Worm (Caenorhabditis elegans) whole organism, L4 larva: Measurements from ENCODE around the gene gpch-1.
A peak's percentile ranks its signal among the peaks of the same experiment; 100 is the strongest.

Source experiments
- F49E8.2 ChIP-seq: sonication (generic microtip); optimal IDR thresholded peaks from 2 replicates; lab custom pipeline; 2016; ENCODE audit warnings: missing compliant biosample characterization, mild to moderate bottlenecking, missing genetic modification characterization, borderline replicate concordance
- R02D3.7 ChIP-seq: fragments of 150-350 bp; sonication (generic microtip); optimal IDR thresholded peaks from 3 replicates; lab custom pipeline; 2014; ENCODE audit warnings: missing biosample characterization, missing genetic modification characterization
- aha-1 ChIP-seq: fragments of 150-350 bp; peaks from one replicate; lab custom pipeline; 2014; ENCODE audit warnings: missing biosample characterization, missing genetic modification characterization
- ceh-44 ChIP-seq: fragments of 200-800 bp; sonication (Bioruptor generic); IDR thresholded peaks from 2 replicates; pipeline ENCODE4 v1.3.6; 2022; ENCODE audit warnings: missing genetic modification reagents, missing genetic modification characterization, missing compliant biosample characterization
- daf-16 ChIP-seq, 3 experiments: sonication (generic microtip); optimal IDR thresholded peaks; 2 replicates each; lab custom pipeline; 2016 to 2017; ENCODE audit warnings: missing genetic modification characterization in 3 of 3, missing genetic modification reagents in 3 of 3, mild to moderate bottlenecking in 2 of 3, missing compliant biosample characterization in 2 of 3, missing biosample characterization in 1 of 3, moderate library complexity in 1 of 3
- daf-8 ChIP-seq: fragments of 200-800 bp; sonication (Bioruptor generic); IDR thresholded peaks from 2 replicates; pipeline ENCODE4 v1.3.6; 2022; ENCODE audit warnings: missing genetic modification characterization, missing compliant biosample characterization
- duxl-1 ChIP-seq: sonication (generic microtip); optimal IDR thresholded peaks from 2 replicates; lab custom pipeline; 2016; ENCODE audit warnings: mild to moderate bottlenecking, missing genetic modification characterization, moderate library complexity, missing compliant biosample characterization; ENCODE audit not compliant: poor library complexity
- egl-27 ChIP-seq: sonication (generic microtip); optimal IDR thresholded peaks from 3 replicates; lab custom pipeline; 2017; ENCODE audit warnings: missing biosample characterization, missing genetic modification reagents, missing genetic modification characterization
- fkh-10 ChIP-seq: fragments of 150-350 bp; optimal IDR thresholded peaks from 2 replicates; lab custom pipeline; 2014; ENCODE audit warnings: missing biosample characterization, missing genetic modification reagents, missing genetic modification characterization
- lin-1 ChIP-seq: fragments of 200-800 bp; sonication (Bioruptor generic); IDR thresholded peaks from 2 replicates; pipeline ENCODE4 v1.3.6; 2022; ENCODE audit warnings: missing genetic modification reagents, missing genetic modification characterization, missing compliant biosample characterization
- lin-13 ChIP-seq: fragments of 150-350 bp; optimal IDR thresholded peaks from 2 replicates; lab custom pipeline; 2014; ENCODE audit warnings: missing biosample characterization, missing genetic modification reagents, missing genetic modification characterization
- lir-3 ChIP-seq: sonication (generic microtip); optimal IDR thresholded peaks from 2 replicates; lab custom pipeline; 2016; ENCODE audit warnings: mild to moderate bottlenecking, missing genetic modification characterization, missing compliant biosample characterization
- madf-5 ChIP-seq, 2 experiments: fragments of 200-800 bp; sonication (Bioruptor generic); IDR thresholded peaks; 2 replicates each; pipeline ENCODE4 v1.3.6; 2022; ENCODE audit warnings: missing compliant biosample characterization in 2 of 2, missing genetic modification characterization in 2 of 2
- nhr-111 ChIP-seq: fragments of 200-800 bp; sonication (Bioruptor generic); optimal IDR thresholded peaks from 2 replicates; lab custom pipeline; 2018; ENCODE audit warnings: mild to moderate bottlenecking, missing genetic modification characterization, missing compliant biosample characterization
- nhr-25 ChIP-seq: sonication (generic microtip); optimal IDR thresholded peaks from 2 replicates; lab custom pipeline; 2017; ENCODE audit warnings: missing genetic modification characterization, mild to moderate bottlenecking, missing compliant biosample characterization, antibody characterized with exemption, moderate library complexity, borderline replicate concordance; ENCODE audit not compliant: insufficient read depth
- nhr-28 ChIP-seq: fragments of 150-350 bp; optimal IDR thresholded peaks from 2 replicates; lab custom pipeline; 2014; ENCODE audit warnings: missing biosample characterization, missing genetic modification characterization
- pha-4 ChIP-seq, 2 experiments: fragments of 150-350 bp in 1 of 2; fragments of 200-800 bp in 1 of 2; sonication (Bioruptor generic) in 1 of 2; IDR thresholded peaks in 1 of 2; optimal IDR thresholded peaks in 1 of 2; 2 replicates each; pipeline versions ENCODE4 v1.3.6 to Lab custom; 2014 to 2022; ENCODE audit warnings: missing genetic modification characterization in 2 of 2, missing genetic modification reagents in 2 of 2, missing biosample characterization in 1 of 2, missing compliant biosample characterization in 1 of 2
- skn-1 ChIP-seq: fragments of 150-350 bp; optimal IDR thresholded peaks from 2 replicates; lab custom pipeline; 2014; ENCODE audit warnings: missing biosample characterization, missing genetic modification characterization
- tag-97 ChIP-seq: fragments of 200-800 bp; sonication (Bioruptor generic); IDR thresholded peaks from 2 replicates; pipeline ENCODE4 v1.3.6; 2022; ENCODE audit warnings: missing genetic modification characterization, missing compliant biosample characterization
- ztf-11 ChIP-seq: fragments of 150-350 bp; optimal IDR thresholded peaks from 2 replicates; lab custom pipeline; 2014; ENCODE audit warnings: missing biosample characterization, missing genetic modification characterization

Gene gpch-1

DNA sequence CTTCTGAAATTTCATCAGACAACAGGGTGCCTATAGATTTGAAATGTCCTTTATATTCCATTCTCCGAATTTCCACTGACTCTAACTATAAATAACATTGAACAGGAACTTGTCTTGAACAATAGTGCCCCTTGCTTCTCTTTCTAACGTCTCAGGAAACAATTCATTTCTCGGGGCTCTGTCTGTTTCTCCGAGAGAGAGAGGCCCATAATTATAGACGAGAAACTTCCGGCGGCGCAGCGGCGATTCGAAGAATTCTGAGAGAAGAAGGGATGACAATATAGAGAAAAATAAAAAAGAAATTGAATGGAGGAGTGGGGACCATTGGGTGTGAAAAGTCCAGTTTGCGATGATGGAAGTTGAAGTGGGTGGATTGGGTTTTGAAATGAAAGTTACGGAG lies 51.9 kb downstream of the gpch-1 start:
- no peak for TF ChIP-seq ceh-44 (GFP tag; lab: Robert Waterston, UW)
- no peak for TF ChIP-seq nhr-25 (tag; lab: Kevin White, UChicago)
- no peak for TF ChIP-seq skn-1 (tag; lab: Kevin White, UChicago)
- TF ChIP-seq tag-97 (GFP tag; lab: Robert Waterston, UW), result no peak
- TF ChIP-seq daf-8 (GFP tag; lab: Robert Waterston, UW), result no peak
- no peak for TF ChIP-seq daf-16 (GFP tag; optimal IDR thresholded peaks at IDR 0.05; lab: Kevin White, UChicago)
- no peak for TF ChIP-seq daf-16 (tag; optimal IDR thresholded peaks at IDR 0.05; lab: Kevin White, UChicago)
- no peak for TF ChIP-seq lin-13 (GFP tag; lab: Kevin White, UChicago)
- TF ChIP-seq fkh-10 (GFP tag; lab: Kevin White, UChicago), result no peak
- no peak for TF ChIP-seq duxl-1 (tag; lab: Kevin White, UChicago)
- no peak for TF ChIP-seq nhr-28 (tag; lab: Kevin White, UChicago)
- TF ChIP-seq egl-27 (tag; lab: Kevin White, UChicago), result no peak
- no peak for TF ChIP-seq lin-1 (GFP tag; lab: Robert Waterston, UW)
- no peak for TF ChIP-seq nhr-111
- no peak for TF ChIP-seq R02D3.7
- TF ChIP-seq ztf-11 (tag; lab: Kevin White, UChicago), result no peak
- TF ChIP-seq madf-5 (GFP tag; IDR thresholded peaks at IDR 0.05; lab: Robert Waterston, UW), result no peak
- no peak for TF ChIP-seq F49E8.2 (tag; lab: Kevin White, UChicago)
- TF ChIP-seq pha-4 (GFP tag; IDR thresholded peaks at IDR 0.05; lab: Robert Waterston, UW), result no peak
- no peak for TF ChIP-seq pha-4 (tag; optimal IDR thresholded peaks at IDR 0.05; lab: Kevin White, UChicago)

DNA sequence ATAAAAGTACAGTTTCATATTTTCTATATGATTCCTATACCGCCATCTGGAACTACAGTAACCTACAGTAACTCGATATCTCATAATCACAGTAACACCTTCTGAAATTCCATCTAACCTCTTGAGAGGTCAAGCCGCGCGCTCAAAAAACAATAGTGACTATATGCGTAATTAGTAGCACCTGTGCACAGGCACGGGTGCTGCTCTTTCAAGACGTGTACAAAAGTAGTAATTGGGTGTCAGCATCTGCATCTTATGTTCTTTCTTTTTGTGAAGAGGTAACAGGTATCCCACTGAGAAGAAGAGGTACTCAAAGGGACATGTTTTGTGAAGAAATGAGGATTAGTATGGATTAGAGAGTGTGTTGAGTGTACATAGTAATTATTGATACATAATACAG lies 53.0 kb downstream of the gpch-1 start:
- no peak for TF ChIP-seq pha-4 (GFP tag; IDR thresholded peaks at IDR 0.05; lab: Robert Waterston, UW)
- TF ChIP-seq pha-4 (tag; optimal IDR thresholded peaks at IDR 0.05; lab: Kevin White, UChicago), result no peak
- TF ChIP-seq aha-1 (tag; lab: Kevin White, UChicago), result peak; percentile 87
- no peak for TF ChIP-seq ztf-11 (tag; lab: Kevin White, UChicago)
- TF ChIP-seq lir-3 (tag; lab: Kevin White, UChicago), result no peak
